Fruit fly (Drosophila melanogaster): Measurements from ENCODE around the gene CG42688.

CG42688 gene

DNA sequence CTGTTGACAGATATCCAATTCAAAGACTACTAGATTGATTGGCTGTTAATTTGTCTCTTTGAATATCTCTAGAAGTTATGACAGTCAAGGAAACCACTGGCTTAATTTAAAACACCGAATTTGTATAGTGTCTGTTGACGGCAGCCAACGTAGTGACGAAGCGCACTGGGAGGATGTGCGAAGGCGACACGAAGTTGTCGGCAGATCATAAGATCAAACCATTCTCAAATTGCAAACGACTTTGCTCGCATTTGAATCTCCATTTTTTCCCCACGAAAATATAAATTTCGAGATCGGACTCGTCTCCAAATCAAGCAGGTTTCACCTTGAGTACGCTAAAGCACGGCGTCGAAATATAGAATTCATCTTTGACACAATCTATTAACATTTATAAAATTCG is at the start of gene CG42688:
CG42688 (minus strand) TSS at position 101 of the 400 bp plus-strand sequence.
- no peak for TF ChIP-seq cic (GFP tag; optimal IDR thresholded peaks at IDR 0.05)
- no peak for TF ChIP-seq cnc (optimal IDR thresholded peaks at IDR 0.05)
- TF ChIP-seq Hr96 (GFP tag; optimal IDR thresholded peaks at IDR 0.05) = no peak
- TF ChIP-seq Clk (GFP tag; optimal IDR thresholded peaks at IDR 0.05) = no peak
- no peak for TF ChIP-seq Crg-1 (GFP tag; optimal IDR thresholded peaks at IDR 0.05)
- TF ChIP-seq CG11617 (GFP tag; optimal IDR thresholded peaks at IDR 0.05) = no peak
- TF ChIP-seq CG7045 (GFP tag; optimal IDR thresholded peaks at IDR 0.05) = no peak
- no peak for TF ChIP-seq ovo (GFP tag; optimal IDR thresholded peaks at IDR 0.05)
- no peak for TF ChIP-seq pad (GFP tag; optimal IDR thresholded peaks at IDR 0.05)
- no peak for TF ChIP-seq CG5204 (GFP tag; optimal IDR thresholded peaks at IDR 0.05)
- no peak for TF ChIP-seq tj (GFP tag; optimal IDR thresholded peaks at IDR 0.05)
- TF ChIP-seq toe (GFP tag; optimal IDR thresholded peaks at IDR 0.05) = no peak
- no peak for TF ChIP-seq kay (GFP tag; ENCODE audit: borderline replicate concordance)
- TF ChIP-seq CG7101 (tag; optimal IDR thresholded peaks at IDR 0.05) = no peak
- TF ChIP-seq Mnt (GFP tag; optimal IDR thresholded peaks at IDR 0.05) = no peak
- TF ChIP-seq CG33017 (tag; optimal IDR thresholded peaks at IDR 0.05) = no peak
- no peak for TF ChIP-seq CG1620 (GFP tag; optimal IDR thresholded peaks at IDR 0.05)

dm6 chr2L:19230518-19230917 is 47.9 kb upstream of the CG42688 start:
- TF ChIP-seq CG14711 (tag; optimal IDR thresholded peaks at IDR 0.05) (no peak), Crg-1 (GFP tag; optimal IDR thresholded peaks at IDR 0.05) (no peak), tj (GFP tag; optimal IDR thresholded peaks at IDR 0.05) (no peak), CG12768 (GFP tag; optimal IDR thresholded peaks at IDR 0.05) (no peak)

DNA sequence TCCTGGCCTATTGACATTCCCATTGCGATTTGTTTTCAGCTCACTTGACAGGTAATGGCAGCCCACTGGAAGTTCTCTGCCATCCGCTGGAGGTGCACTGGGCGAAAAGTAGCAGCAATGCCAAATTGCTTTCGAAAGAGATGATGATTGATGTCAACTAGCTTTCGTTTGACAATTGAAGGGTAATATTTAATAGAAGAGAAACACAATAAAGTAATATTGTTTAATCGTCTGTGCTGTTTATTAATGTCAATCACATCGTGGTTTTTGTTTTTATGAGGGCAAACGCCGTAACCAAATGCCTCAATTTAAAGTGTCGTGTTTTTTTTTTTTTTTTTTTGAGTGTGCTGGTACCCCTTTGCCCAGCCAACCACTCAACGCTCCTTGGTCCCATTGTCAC is 46.4 kb upstream of the CG42688 start:
- no peak for TF ChIP-seq ovo (GFP tag; optimal IDR thresholded peaks at IDR 0.05)
- no peak for TF ChIP-seq kay (GFP tag; ENCODE audit: borderline replicate concordance)
- TF ChIP-seq Mnt (GFP tag; optimal IDR thresholded peaks at IDR 0.05) = no peak
- no peak for TF ChIP-seq CG14711 (tag; optimal IDR thresholded peaks at IDR 0.05)
- no peak for TF ChIP-seq CG1620 (GFP tag; optimal IDR thresholded peaks at IDR 0.05)
- TF ChIP-seq CG12768 (GFP tag; optimal IDR thresholded peaks at IDR 0.05) = no peak
- no peak for TF ChIP-seq Crg-1 (GFP tag; optimal IDR thresholded peaks at IDR 0.05)
- no peak for TF ChIP-seq bab1 (GFP tag; optimal IDR thresholded peaks at IDR 0.05)
- no peak for TF ChIP-seq CG5204 (GFP tag; optimal IDR thresholded peaks at IDR 0.05)
- no peak for TF ChIP-seq tj (GFP tag; optimal IDR thresholded peaks at IDR 0.05)
- no peak for TF ChIP-seq CG33017 (tag; optimal IDR thresholded peaks at IDR 0.05)
- TF ChIP-seq cnc (optimal IDR thresholded peaks at IDR 0.05) = no peak
- TF ChIP-seq CG7101 (tag; optimal IDR thresholded peaks at IDR 0.05) = no peak
- TF ChIP-seq Hr96 (GFP tag; optimal IDR thresholded peaks at IDR 0.05) = no peak
- TF ChIP-seq pad (GFP tag; optimal IDR thresholded peaks at IDR 0.05) = no peak
- no peak for TF ChIP-seq toe (GFP tag; optimal IDR thresholded peaks at IDR 0.05)
- TF ChIP-seq CG11617 (GFP tag; optimal IDR thresholded peaks at IDR 0.05) = no peak
- no peak for TF ChIP-seq Clk (GFP tag; optimal IDR thresholded peaks at IDR 0.05)
- TF ChIP-seq cic (GFP tag; optimal IDR thresholded peaks at IDR 0.05) = no peak
- no peak for TF ChIP-seq CG7045 (GFP tag; optimal IDR thresholded peaks at IDR 0.05)

DNA sequence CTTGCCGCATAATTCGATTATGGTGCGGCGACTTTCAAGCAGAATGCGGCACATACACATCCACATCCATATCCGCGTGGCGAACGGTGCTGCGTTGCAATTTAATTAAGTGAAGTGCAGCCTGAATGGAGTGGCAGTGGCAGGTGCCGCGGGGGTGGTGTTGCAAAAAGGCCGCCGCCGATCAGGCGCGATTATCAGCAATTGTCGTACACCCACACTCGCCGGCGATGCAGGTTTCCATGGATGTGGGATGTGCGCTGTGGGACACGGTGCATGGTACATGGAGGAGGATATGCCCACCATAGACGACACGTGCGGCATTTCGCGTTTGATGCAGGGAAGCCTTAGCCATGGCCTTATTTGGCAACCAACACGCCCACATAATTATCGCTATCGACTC is 45.0 kb upstream of the CG42688 start:
- TF ChIP-seq pad (GFP tag; optimal IDR thresholded peaks at IDR 0.05) = no peak
- TF ChIP-seq cnc (optimal IDR thresholded peaks at IDR 0.05) = no peak
- no peak for TF ChIP-seq CG11617 (GFP tag; optimal IDR thresholded peaks at IDR 0.05)
- TF ChIP-seq CG12768 (GFP tag; optimal IDR thresholded peaks at IDR 0.05) = no peak
- TF ChIP-seq CG14711 (tag; optimal IDR thresholded peaks at IDR 0.05) = no peak
- no peak for TF ChIP-seq tj (GFP tag; optimal IDR thresholded peaks at IDR 0.05)
- no peak for TF ChIP-seq bab1 (GFP tag; optimal IDR thresholded peaks at IDR 0.05)
- no peak for TF ChIP-seq Clk (GFP tag; optimal IDR thresholded peaks at IDR 0.05)
- TF ChIP-seq toe (GFP tag; optimal IDR thresholded peaks at IDR 0.05) = no peak
- TF ChIP-seq CG5204 (GFP tag; optimal IDR thresholded peaks at IDR 0.05) = no peak
- no peak for TF ChIP-seq Hr96 (GFP tag; optimal IDR thresholded peaks at IDR 0.05)
- no peak for TF ChIP-seq CG7101 (tag; optimal IDR thresholded peaks at IDR 0.05)
- no peak for TF ChIP-seq CG7045 (GFP tag; optimal IDR thresholded peaks at IDR 0.05)
- no peak for TF ChIP-seq CG1620 (GFP tag; optimal IDR thresholded peaks at IDR 0.05)

- TF ChIP-seq CG7101 (tag; optimal IDR thresholded peaks at IDR 0.05) = no peak
- TF ChIP-seq CG7045 (GFP tag; optimal IDR thresholded peaks at IDR 0.05) = no peak
- no peak for TF ChIP-seq pad (GFP tag; optimal IDR thresholded peaks at IDR 0.05)
- TF ChIP-seq Clk (GFP tag; optimal IDR thresholded peaks at IDR 0.05) = no peak
- no peak for TF ChIP-seq toe (GFP tag; optimal IDR thresholded peaks at IDR 0.05)
- no peak for TF ChIP-seq cnc (optimal IDR thresholded peaks at IDR 0.05)
- no peak for TF ChIP-seq Crg-1 (GFP tag; optimal IDR thresholded peaks at IDR 0.05)
- TF ChIP-seq CG1620 (GFP tag; optimal IDR thresholded peaks at IDR 0.05) = no peak
- TF ChIP-seq Mnt (GFP tag; optimal IDR thresholded peaks at IDR 0.05) = no peak
Measured at dm6 chr2L:19225984-19226914, 43.6 kb upstream of the CG42688 start.

DNA sequence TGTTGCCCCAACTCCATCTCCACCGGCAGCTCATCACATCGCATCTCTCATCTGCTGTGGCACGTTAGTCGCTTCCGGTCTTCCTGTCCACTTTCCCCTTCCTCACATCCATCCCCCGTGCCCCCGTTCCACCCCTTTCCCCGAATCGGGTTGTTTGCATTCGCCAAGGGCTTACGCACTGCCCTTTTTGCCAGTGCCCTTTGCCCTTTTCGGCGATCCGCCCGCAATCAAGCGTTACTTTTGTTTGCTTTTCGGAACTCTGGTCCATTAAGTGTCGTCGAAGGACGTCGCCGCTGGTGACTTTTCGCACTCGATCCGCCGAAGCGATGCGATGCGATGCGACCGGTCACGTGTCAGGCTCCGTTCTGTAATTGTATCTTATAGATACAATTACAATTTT is 39.7 kb upstream of the CG42688 start:
- no peak for TF ChIP-seq bab1 (GFP tag; optimal IDR thresholded peaks at IDR 0.05)
- TF ChIP-seq CG11617 (GFP tag; optimal IDR thresholded peaks at IDR 0.05) = no peak
- TF ChIP-seq Mnt (GFP tag; optimal IDR thresholded peaks at IDR 0.05) = no peak
- TF ChIP-seq ovo (GFP tag; optimal IDR thresholded peaks at IDR 0.05) = no peak
- no peak for TF ChIP-seq pad (GFP tag; optimal IDR thresholded peaks at IDR 0.05)
- no peak for TF ChIP-seq CG12768 (GFP tag; optimal IDR thresholded peaks at IDR 0.05)
- TF ChIP-seq Hr96 (GFP tag; optimal IDR thresholded peaks at IDR 0.05) = no peak
- TF ChIP-seq CG14711 (tag; optimal IDR thresholded peaks at IDR 0.05) = no peak
